Fruit fly (Drosophila melanogaster): ENCODE data around the gene CG42752.

DNA sequence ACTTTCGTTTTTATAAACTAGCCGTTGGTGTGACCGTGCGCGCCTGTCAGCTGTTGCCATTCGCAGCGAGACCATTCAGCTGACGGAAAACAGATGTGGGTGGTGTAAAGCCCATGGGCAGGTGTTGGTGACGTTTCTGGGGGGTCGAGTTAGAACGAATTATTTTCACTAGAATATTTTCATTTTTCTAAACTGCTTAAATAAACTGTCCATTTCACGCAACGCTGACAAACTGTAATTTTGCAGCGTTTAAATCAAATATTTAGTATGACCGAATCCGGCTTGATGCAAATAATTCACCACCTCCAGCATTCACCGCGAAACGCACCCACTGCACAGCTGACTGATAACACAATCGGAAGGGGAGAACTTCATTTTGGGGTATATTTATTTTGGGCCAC, 44.5 kb downstream of the CG42752 start, which contains the start of the genes CG10383 and CG10338:
- TF ChIP-seq klu (GFP tag; IDR thresholded peaks at IDR 0.05), result peak; percentile 94
- TF ChIP-seq nau (GFP tag; optimal IDR thresholded peaks at IDR 0.05), result no peak
- peak; percentile 94 for TF ChIP-seq CG34422 (GFP tag; IDR thresholded peaks at IDR 0.05)
- TF ChIP-seq tin (GFP tag; optimal IDR thresholded peaks at IDR 0.05), result peak; percentile 77
- peak; percentile 93 for TF ChIP-seq Gug (GFP tag; IDR thresholded peaks at IDR 0.05)

Data from whole organism, embryonic.